Worm (Caenorhabditis elegans): ENCODE data around the gene nhr-35.

DNA sequence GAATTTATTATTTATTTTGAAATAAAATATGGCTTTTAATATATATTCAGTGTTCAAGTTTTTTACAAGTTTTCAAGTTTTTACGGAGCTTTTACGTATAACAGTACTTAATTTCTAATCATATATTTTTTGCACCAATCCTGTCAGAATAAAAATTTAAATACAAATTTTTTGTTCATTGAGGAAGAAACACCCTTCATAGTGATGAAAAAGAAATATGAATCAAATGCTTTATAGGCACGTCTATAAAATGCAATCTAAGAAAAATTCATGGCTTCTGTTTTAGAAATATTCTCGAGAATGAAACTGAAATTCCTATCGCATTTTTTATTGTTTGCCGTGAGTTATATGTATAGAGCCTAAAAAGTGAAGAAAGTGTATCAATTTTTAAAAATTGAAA, 54.1 kb downstream of the nhr-35 start, which contains the start of gene C05E11.2:
- TF ChIP-seq lsy-2 (tag; optimal IDR thresholded peaks at IDR 0.05) (no peak), elt-3 (tag; optimal IDR thresholded peaks at IDR 0.05) (no peak), lin-13 (tag; optimal IDR thresholded peaks at IDR 0.05) (no peak), M03D4.4 (tag; optimal IDR thresholded peaks at IDR 0.05) (no peak), ceh-39 (tag; optimal IDR thresholded peaks at IDR 0.05) (no peak), drap-1 (GFP tag; optimal IDR thresholded peaks at IDR 0.05) (no peak), unc-62 (GFP tag; optimal IDR thresholded peaks at IDR 0.05) (no peak), snpc-4 (tag; optimal IDR thresholded peaks at IDR 0.05) (no peak), nhr-237 (tag; optimal IDR thresholded peaks at IDR 0.05) (no peak), flh-1 (GFP tag; optimal IDR thresholded peaks at IDR 0.05) (no peak)
